Fruit fly (Drosophila melanogaster): Measurements from ENCODE around the gene Kots.
A peak's percentile ranks its signal among the peaks of the same experiment; 100 is the strongest.

Kots gene

DNA sequence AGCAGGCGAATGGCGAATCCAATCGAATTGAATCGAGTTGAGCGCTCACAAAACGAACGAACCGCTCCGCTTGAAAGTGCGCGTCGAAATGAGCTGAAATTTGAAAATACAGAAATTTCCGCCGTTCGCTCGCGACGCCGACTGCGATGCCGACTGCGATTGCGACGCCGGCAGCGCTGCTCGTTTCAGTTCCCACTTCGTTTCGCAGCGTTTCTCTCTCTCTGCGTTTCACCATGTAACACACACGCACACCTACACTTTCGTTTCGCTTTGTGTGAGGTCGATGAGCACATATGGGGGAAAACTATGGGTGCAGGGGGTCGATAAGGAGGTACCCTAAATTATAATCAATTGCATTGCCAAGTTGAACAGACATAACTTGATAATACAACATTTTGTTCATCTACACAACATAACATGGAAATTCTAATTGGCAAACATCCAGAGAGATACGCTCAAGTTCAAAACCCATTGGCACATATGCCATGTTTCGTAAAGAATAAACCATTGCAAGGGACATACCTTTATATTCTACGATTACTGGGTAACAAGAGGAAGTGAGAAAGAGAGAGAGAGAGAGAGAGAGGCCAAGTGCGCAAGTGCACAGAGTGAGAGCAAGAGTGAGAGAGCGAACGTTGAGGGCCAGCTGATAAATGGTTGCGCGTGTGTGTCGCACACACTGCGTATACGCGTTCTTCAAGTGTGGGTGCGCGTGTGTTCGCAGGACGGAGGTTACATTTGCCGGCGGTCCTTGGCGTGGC, 19.5 kb upstream of the Kots start (continued):
- peak; percentile 92 for TF ChIP-seq ems (GFP tag; optimal IDR thresholded peaks at IDR 0.05)
- TF ChIP-seq scrt (GFP tag; optimal IDR thresholded peaks at IDR 0.05) = peak; percentile 88
- TF ChIP-seq sens (GFP tag) = peak; percentile 99
- TF ChIP-seq CG8089 (GFP tag; optimal IDR thresholded peaks at IDR 0.05) = peak; percentile 91
- peak; percentile 99 for TF ChIP-seq Adf1 (GFP tag; IDR thresholded peaks at IDR 0.05)
- peak; percentile 64 for TF ChIP-seq ash1 (GFP tag; optimal IDR thresholded peaks at IDR 0.05)
- TF ChIP-seq pan (optimal IDR thresholded peaks at IDR 0.05) = peak in 1 of 2 experiments; percentile 83
- TF ChIP-seq pan (GFP tag; optimal IDR thresholded peaks at IDR 0.05 in 1 of 2, IDR thresholded peaks at IDR 0.05 in 1 of 2) = peak; percentile 79 to 91
- peak; percentile 84 for TF ChIP-seq CG12104 (GFP tag; optimal IDR thresholded peaks at IDR 0.05)
- peak; percentile 93 for TF ChIP-seq CG8944 (GFP tag; optimal IDR thresholded peaks at IDR 0.05)
- TF ChIP-seq ro (GFP tag; IDR thresholded peaks at IDR 0.05) = peak; percentile 40; the same call in 1 of the 2 replicates
- TF ChIP-seq Dip2 (GFP tag; IDR thresholded peaks at IDR 0.05) = no peak
- TF ChIP-seq CG9215 (GFP tag; IDR thresholded peaks at IDR 0.05) = peak; percentile 90
- TF ChIP-seq stwl (tag; optimal IDR thresholded peaks at IDR 0.05) = peak; percentile 19
- TF ChIP-seq CG17361 (GFP tag; IDR thresholded peaks at IDR 0.05) = peak; percentile 93
- peak; percentile 92 for TF ChIP-seq CG11695 (GFP tag; IDR thresholded peaks at IDR 0.05)
- peak; percentile 88 for TF ChIP-seq CG15514 (GFP tag; optimal IDR thresholded peaks at IDR 0.05)
- TF ChIP-seq ftz-f1 (GFP tag; optimal IDR thresholded peaks at IDR 0.05) = peak; percentile 57
- peak; percentile 3 to 82 for TF ChIP-seq insv (GFP tag; optimal IDR thresholded peaks at IDR 0.05)
- peak; percentile 82 for TF ChIP-seq ara (GFP tag; IDR thresholded peaks at IDR 0.05)
- peak; percentile 70; the same call in 1 of the 2 replicates for TF ChIP-seq CG11085 (GFP tag; IDR thresholded peaks at IDR 0.05)
- TF ChIP-seq vvl (GFP tag; IDR thresholded peaks at IDR 0.05) = peak; percentile 91
- TF ChIP-seq bab2 (GFP tag; optimal IDR thresholded peaks at IDR 0.05) = peak; percentile 94
- TF ChIP-seq schlank (tag; optimal IDR thresholded peaks at IDR 0.05) = peak; percentile 90
- peak; percentile 85 for TF ChIP-seq Jarid2 (GFP tag; optimal IDR thresholded peaks at IDR 0.05)
- TF ChIP-seq toy (GFP tag; IDR thresholded peaks at IDR 0.05) = 0 out of 2 replicates have a peak, but pooled peaks have one; percentile 31
- peak; percentile 76 for TF ChIP-seq CG6654 (GFP tag; optimal IDR thresholded peaks at IDR 0.05)
- TF ChIP-seq CG12744 (GFP tag; optimal IDR thresholded peaks at IDR 0.05) = peak; percentile 84
- peak; percentile 86 for TF ChIP-seq al (GFP tag; IDR thresholded peaks at IDR 0.05)
- peak; percentile 82 for TF ChIP-seq danr (GFP tag; IDR thresholded peaks at IDR 0.05)
- TF ChIP-seq fd64A (GFP tag; optimal IDR thresholded peaks at IDR 0.05) = peak; percentile 81
- peak; percentile 73 for TF ChIP-seq CG8765 (GFP tag; IDR thresholded peaks at IDR 0.05)
- no peak for TF ChIP-seq CG14860 (GFP tag; IDR thresholded peaks at IDR 0.05; ENCODE audit: partially characterized antibody)
- TF ChIP-seq CG12236 (GFP tag; optimal IDR thresholded peaks at IDR 0.05) = peak; percentile 90
- peak; percentile 92 for TF ChIP-seq CG12219 (GFP tag; optimal IDR thresholded peaks at IDR 0.05)
- TF ChIP-seq CG11723 (GFP tag; optimal IDR thresholded peaks at IDR 0.05) = peak; percentile 87
- TF ChIP-seq Sox102F (GFP tag; optimal IDR thresholded peaks at IDR 0.05) = peak; percentile 92
- TF ChIP-seq Six4 (GFP tag; optimal IDR thresholded peaks at IDR 0.05) = peak; percentile 89
- peak; percentile 75 for TF ChIP-seq CG6254 (GFP tag; optimal IDR thresholded peaks at IDR 0.05)
- peak; percentile 80 for TF ChIP-seq klu (GFP tag; IDR thresholded peaks at IDR 0.05)
- peak; percentile 95 for TF ChIP-seq CG9727 (GFP tag; optimal IDR thresholded peaks at IDR 0.05)
- no peak for TF ChIP-seq Lpt (GFP tag; optimal IDR thresholded peaks at IDR 0.05)
- peak; percentile 87 for TF ChIP-seq mirr (GFP tag; optimal IDR thresholded peaks at IDR 0.05)
- peak; percentile 94 for TF ChIP-seq Xbp1 (GFP tag; optimal IDR thresholded peaks at IDR 0.05)
- TF ChIP-seq cwo (GFP tag; optimal IDR thresholded peaks at IDR 0.05) = peak; percentile 94
- peak; percentile 93 for TF ChIP-seq Camta (GFP tag; optimal IDR thresholded peaks at IDR 0.05)
- TF ChIP-seq chif (GFP tag; optimal IDR thresholded peaks at IDR 0.05) = peak; percentile 89 to 95
- TF ChIP-seq Hmr (GFP tag; optimal IDR thresholded peaks at IDR 0.05) = peak; percentile 95
- TF ChIP-seq Scr (GFP tag; IDR thresholded peaks at IDR 0.05; ENCODE audit: partially characterized antibody) = peak; percentile 30; the same call in 1 of the 2 replicates
- peak; percentile 93 for TF ChIP-seq grau (tag; optimal IDR thresholded peaks at IDR 0.05)
